Worm (Caenorhabditis elegans) whole organism, early embryonic: ENCODE results near the gene C26E6.1.

Experiments
- ama-1 ChIP-seq: fragments of 150-350 bp; optimal IDR thresholded peaks from 2 replicates; lab custom pipeline; 2014
- ceh-13 ChIP-seq: fragments of 200-800 bp; sonication (Bioruptor generic); optimal IDR thresholded peaks from 2 replicates; lab custom pipeline; 2018; ENCODE audit warnings: mild to moderate bottlenecking, missing genetic modification characterization, missing compliant biosample characterization
- flt-1 ChIP-seq: fragments of 200-800 bp; sonication (Bioruptor generic); IDR thresholded peaks from 2 replicates; pipeline ENCODE4 v1.3.6; 2022; ENCODE audit warnings: missing genetic modification characterization, missing compliant biosample characterization
- scrt-1 ChIP-seq: fragments of 200-800 bp; sonication (Bioruptor generic); IDR thresholded peaks from 2 replicates; pipeline ENCODE4 v1.3.6; 2022; ENCODE audit warnings: missing genetic modification characterization, missing compliant biosample characterization
- tra-4 ChIP-seq: sonication (generic microtip); optimal IDR thresholded peaks from 2 replicates; lab custom pipeline; 2017; ENCODE audit warnings: missing genetic modification characterization, missing compliant biosample characterization

DNA sequence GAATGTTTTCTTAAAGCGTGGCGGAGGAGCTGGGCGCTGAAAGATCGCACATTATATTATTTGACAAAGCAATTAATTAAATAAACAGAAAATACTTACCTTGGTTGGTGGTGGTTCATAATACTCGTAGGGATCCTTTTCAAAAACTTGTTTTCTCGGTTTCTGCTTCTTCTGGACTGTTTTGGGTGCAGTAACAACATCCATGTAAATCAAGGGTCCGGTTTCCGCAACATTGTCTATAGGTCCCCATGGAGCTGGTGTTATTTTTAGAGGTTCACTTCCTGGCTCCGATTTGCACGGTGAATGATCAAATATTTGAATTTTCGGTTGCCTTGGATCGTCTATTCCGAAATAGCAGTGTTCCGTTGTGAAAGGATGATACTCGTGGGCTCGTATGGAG is 32.5 kb upstream of the C26E6.1 start:
- TF ChIP-seq flt-1 (GFP tag; lab: Robert Waterston, UW) (no peak), scrt-1 (GFP tag; lab: Robert Waterston, UW) (no peak), tra-4 (tag; lab: Kevin White, UChicago) (no peak), ama-1 (no peak), ceh-13 (GFP tag; lab: Kevin White, UChicago) (no peak)
